Worm (Caenorhabditis elegans) whole organism, young adult: Measurements from ENCODE around the gene cyp-33A1.

Source experiments
- Y95B8A.8 ChIP-seq: fragments of 200-800 bp; sonication (Bioruptor generic); IDR thresholded peaks from 2 replicates; pipeline ENCODE4 v1.3.6; 2022; ENCODE audit warnings: missing genetic modification reagents, missing genetic modification characterization, missing compliant biosample characterization
- ama-1 ChIP-seq, 3 experiments: fragments of 150-350 bp in 1 of 3; sonication (generic microtip) in 2 of 3; optimal IDR thresholded peaks; 2 replicates each; lab custom pipeline; 2014 to 2018; ENCODE audit warnings: missing biosample characterization in 2 of 3, missing genetic modification characterization in 2 of 3, missing genetic modification reagents in 2 of 3
- dpff-1 ChIP-seq: sonication (generic microtip); optimal IDR thresholded peaks from 2 replicates; lab custom pipeline; 2017; ENCODE audit warnings: mild to moderate bottlenecking, missing genetic modification characterization, missing compliant biosample characterization
- dpl-1 ChIP-seq: fragments of 150-350 bp; optimal IDR thresholded peaks from 2 replicates; lab custom pipeline; 2014; ENCODE audit warnings: missing biosample characterization, missing genetic modification reagents, missing genetic modification characterization
- pha-4 ChIP-seq: fragments of 150-350 bp; sonication (generic microtip); optimal IDR thresholded peaks from 2 replicates; lab custom pipeline; 2014; ENCODE audit warnings: missing biosample characterization, missing genetic modification reagents, missing genetic modification characterization
- unc-130 ChIP-seq: sonication (generic microtip); optimal IDR thresholded peaks from 2 replicates; lab custom pipeline; 2016; ENCODE audit warnings: missing genetic modification reagents, missing genetic modification characterization, missing compliant biosample characterization
- unc-62 ChIP-seq: fragments of 150-350 bp; optimal IDR thresholded peaks from 2 replicates; lab custom pipeline; 2014; ENCODE audit warnings: missing biosample characterization, missing genetic modification reagents, missing genetic modification characterization

ce11 chrV:7675904-7676303, 5.4 kb downstream of the cyp-33A1 start, which contains the start of gene C12D5.3:
- TF ChIP-seq ama-1 (optimal IDR thresholded peaks at IDR 0.05; lab: Kevin White, UChicago) (no peak), ama-1 (GFP tag; optimal IDR thresholded peaks at IDR 0.05; lab: Kevin White, UChicago) (no peak), pha-4 (tag; lab: Kevin White, UChicago) (no peak), unc-62 (GFP tag; lab: Kevin White, UChicago) (no peak), dpff-1 (no peak), dpl-1 (GFP tag; lab: Kevin White, UChicago) (no peak), unc-130 (GFP tag; lab: Kevin White, UChicago) (no peak), Y95B8A.8 (GFP tag; lab: Robert Waterston, UW) (no peak)
